Worm (Caenorhabditis elegans) whole organism, L2 larva: ENCODE data around the gene Y50D4C.5.

Experiments
- ama-1 ChIP-seq: fragments of 150-350 bp; optimal IDR thresholded peaks from 2 replicates; lab custom pipeline; 2018; ENCODE audit warnings: inconsistent platforms
- blmp-1 ChIP-seq: sonication (generic microtip); optimal IDR thresholded peaks from 2 replicates; lab custom pipeline; 2017; ENCODE audit warnings: missing genetic modification characterization, mild to moderate bottlenecking, missing compliant biosample characterization, antibody characterized with exemption, moderate library complexity; ENCODE audit not compliant: insufficient read depth
- elt-3 ChIP-seq: sonication (generic microtip); optimal IDR thresholded peaks from 2 replicates; lab custom pipeline; 2017; ENCODE audit warnings: missing biosample characterization, missing genetic modification characterization
- lsy-2 ChIP-seq, 2 experiments: fragments of 150-350 bp in 1 of 2; sonication (generic microtip) in 1 of 2; optimal IDR thresholded peaks; 2 replicates each; lab custom pipeline; 2014 to 2017; ENCODE audit warnings: missing biosample characterization in 2 of 2, missing genetic modification characterization in 2 of 2
- nhr-11 ChIP-seq: fragments of 150-350 bp; optimal IDR thresholded peaks from 2 replicates; lab custom pipeline; 2014; ENCODE audit warnings: missing biosample characterization, missing genetic modification characterization
- nhr-129 ChIP-seq: fragments of 150-350 bp; optimal IDR thresholded peaks from 2 replicates; lab custom pipeline; 2014; ENCODE audit warnings: missing biosample characterization, missing genetic modification characterization
- nhr-6 ChIP-seq: fragments of 150-350 bp; optimal IDR thresholded peaks from 2 replicates; lab custom pipeline; 2014; ENCODE audit warnings: missing biosample characterization, missing genetic modification characterization
- snpc-4 ChIP-seq: fragments of 150-350 bp; optimal IDR thresholded peaks from 2 replicates; lab custom pipeline; 2014; ENCODE audit warnings: missing biosample characterization, missing genetic modification characterization
- unc-62 ChIP-seq: fragments of 150-350 bp; optimal IDR thresholded peaks from 2 replicates; lab custom pipeline; 2014; ENCODE audit warnings: missing biosample characterization, missing genetic modification reagents, missing genetic modification characterization

ce11 chrV:966164-966563, 37.4 kb downstream of the Y50D4C.5 start:
- TF ChIP-seq snpc-4 (tag; lab: Kevin White, UChicago) (no peak), ama-1 (lab: Kevin White, UChicago) (no peak), nhr-129 (tag; lab: Kevin White, UChicago) (peak; percentile 44), elt-3 (tag; lab: Kevin White, UChicago) (no peak), nhr-6 (tag; lab: Kevin White, UChicago) (no peak), nhr-11 (tag; lab: Kevin White, UChicago) (no peak), blmp-1 (tag; lab: Kevin White, UChicago) (no peak), unc-62 (GFP tag; lab: Kevin White, UChicago) (no peak), lsy-2 (tag; optimal IDR thresholded peaks at IDR 0.05; lab: Kevin White, UChicago) (peak in 1 of 2 experiments; percentile 24)
